Worm (Caenorhabditis elegans) whole organism, young adult: Measurements from ENCODE around the gene col-36.

Experiments
- B0019.2 ChIP-seq: fragments of 200-800 bp; sonication (Bioruptor generic); conservative IDR thresholded peaks from 2 replicates; pipeline ENCODE4 v1.3.6; 2022; ENCODE audit warnings: missing genetic modification reagents, missing genetic modification characterization, missing compliant biosample characterization
- B0035.1 ChIP-seq: sonication (generic microtip); optimal IDR thresholded peaks from 2 replicates; lab custom pipeline; 2016; ENCODE audit warnings: missing genetic modification characterization, mild to moderate bottlenecking, missing compliant biosample characterization, missing genotype, missing genetic modification reagents
- B0261.1 ChIP-seq: sonication (generic microtip); optimal IDR thresholded peaks from 2 replicates; lab custom pipeline; 2016; ENCODE audit warnings: mild to moderate bottlenecking, missing genetic modification characterization, moderate library complexity, missing compliant biosample characterization
- B0336.3 ChIP-seq: fragments of 200-800 bp; sonication (Bioruptor generic); IDR thresholded peaks from 2 replicates; pipeline ENCODE4 v1.3.6; 2022; ENCODE audit warnings: missing genetic modification characterization, missing compliant biosample characterization
- F39B2.1 ChIP-seq: fragments of 200-800 bp; sonication (Bioruptor generic); IDR thresholded peaks from 2 replicates; pipeline ENCODE4 v1.3.6; 2022; ENCODE audit warnings: missing genetic modification reagents, missing genetic modification characterization, missing compliant biosample characterization
- T26A5.8 ChIP-seq: sonication (generic microtip); optimal IDR thresholded peaks from 2 replicates; lab custom pipeline; 2016; ENCODE audit warnings: missing genetic modification characterization, missing compliant biosample characterization
- aptf-2 ChIP-seq: fragments of 200-800 bp; sonication (Bioruptor generic); conservative IDR thresholded peaks from 2 replicates; pipeline ENCODE4 v1.3.6; 2022; ENCODE audit warnings: missing genetic modification reagents, missing genetic modification characterization, missing compliant biosample characterization
- aptf-3 ChIP-seq: fragments of 200-800 bp; sonication (Bioruptor generic); IDR thresholded peaks from 2 replicates; pipeline ENCODE4 v1.3.6; 2022; ENCODE audit warnings: missing genetic modification characterization, missing compliant biosample characterization
- atf-7 ChIP-seq: sonication (generic microtip); optimal IDR thresholded peaks from 2 replicates; lab custom pipeline; 2017; ENCODE audit warnings: mild to moderate bottlenecking, missing genetic modification characterization, missing compliant biosample characterization
- athp-1 ChIP-seq: sonication (generic microtip); optimal IDR thresholded peaks from 2 replicates; lab custom pipeline; 2017; ENCODE audit warnings: mild to moderate bottlenecking, missing genetic modification characterization, missing compliant biosample characterization
- attf-3 ChIP-seq: fragments of 200-800 bp; sonication (Bioruptor generic); conservative IDR thresholded peaks from 2 replicates; pipeline ENCODE4 v1.3.6; 2022; ENCODE audit warnings: missing genetic modification reagents, missing genetic modification characterization, missing compliant biosample characterization
- attf-5 ChIP-seq: fragments of 200-800 bp; sonication (Bioruptor generic); optimal IDR thresholded peaks from 2 replicates; lab custom pipeline; 2018; ENCODE audit warnings: mild to moderate bottlenecking, missing genetic modification characterization, missing compliant biosample characterization
- ceh-58 ChIP-seq: fragments of 200-800 bp; sonication (Bioruptor generic); IDR thresholded peaks from 2 replicates; pipeline ENCODE4 v1.3.6; 2022; ENCODE audit warnings: missing genetic modification characterization, missing compliant biosample characterization
- egl-18 ChIP-seq: fragments of 200-800 bp; sonication (Bioruptor generic); IDR thresholded peaks from 2 replicates; pipeline ENCODE4 v1.3.6; 2022; ENCODE audit warnings: missing genetic modification reagents, missing genetic modification characterization, missing compliant biosample characterization
- ets-4 ChIP-seq: fragments of 200-800 bp; sonication (Bioruptor generic); optimal IDR thresholded peaks from 2 replicates; lab custom pipeline; 2018; ENCODE audit warnings: mild to moderate bottlenecking, missing genetic modification characterization, missing compliant biosample characterization
- hrde-1 ChIP-seq: sonication (generic microtip); optimal IDR thresholded peaks from 2 replicates; lab custom pipeline; 2016; ENCODE audit warnings: missing genetic modification characterization, mild to moderate bottlenecking, missing compliant biosample characterization, moderate library complexity, missing genotype, missing genetic modification reagents, borderline replicate concordance
- let-607 ChIP-seq, 2 experiments: fragments of 200-800 bp in 1 of 2; sonication (Bioruptor generic) in 1 of 2; sonication (generic microtip) in 1 of 2; optimal IDR thresholded peaks; 2 replicates each; lab custom pipeline; 2016 to 2018; ENCODE audit warnings: mild to moderate bottlenecking in 2 of 2, missing compliant biosample characterization in 2 of 2, missing genetic modification characterization in 2 of 2, moderate library complexity in 2 of 2, missing genotype in 1 of 2
- lin-35 ChIP-seq, 3 experiments: fragments of 150-350 bp in 2 of 3; sonication (generic microtip) in 1 of 3; optimal IDR thresholded peaks; 2 replicates each; lab custom pipeline; 2014 to 2018; ENCODE audit warnings: missing biosample characterization in 3 of 3, missing genetic modification characterization in 3 of 3, missing genetic modification reagents in 3 of 3
- lin-40 ChIP-seq: sonication (generic microtip); optimal IDR thresholded peaks from 2 replicates; lab custom pipeline; 2016; ENCODE audit warnings: missing genetic modification characterization, mild to moderate bottlenecking, missing compliant biosample characterization, missing genotype, missing genetic modification reagents
- madf-8 ChIP-seq: fragments of 200-800 bp; sonication (Bioruptor generic); conservative IDR thresholded peaks from 2 replicates; pipeline ENCODE4 v1.3.6; 2022; ENCODE audit warnings: missing genetic modification reagents, missing genetic modification characterization, missing compliant biosample characterization
- nhr-80 ChIP-seq: sonication (generic microtip); optimal IDR thresholded peaks from 2 replicates; lab custom pipeline; 2016; ENCODE audit warnings: missing genetic modification characterization, missing compliant biosample characterization
- rpc-1 ChIP-seq, 2 experiments: fragments of 150-350 bp in 1 of 2; sonication (generic microtip) in 1 of 2; optimal IDR thresholded peaks; 2 replicates each; lab custom pipeline; 2014 to 2018; ENCODE audit warnings: missing biosample characterization in 1 of 2, missing genetic modification characterization in 1 of 2, missing genetic modification reagents in 1 of 2, missing genotype in 1 of 2
- snpc-1.1 ChIP-seq: sonication (generic microtip); optimal IDR thresholded peaks from 2 replicates; lab custom pipeline; 2017; ENCODE audit warnings: missing genetic modification characterization, mild to moderate bottlenecking, missing compliant biosample characterization, antibody characterized with exemption, moderate library complexity, missing genotype, missing genetic modification reagents; ENCODE audit not compliant: insufficient read depth
- snpc-3.4 ChIP-seq: sonication (generic microtip); optimal IDR thresholded peaks from 2 replicates; lab custom pipeline; 2017; ENCODE audit warnings: missing genetic modification characterization, mild to moderate bottlenecking, missing compliant biosample characterization, antibody characterized with exemption, moderate library complexity, missing genotype, missing genetic modification reagents
- snpc-4 ChIP-seq, 5 experiments: fragments of 150-350 bp in 1 of 5; sonication (generic microtip) in 4 of 5; optimal IDR thresholded peaks; 2 replicates each; lab custom pipeline; 2014 to 2018; ENCODE audit warnings: missing genetic modification characterization in 5 of 5, missing biosample characterization in 3 of 5, antibody characterized with exemption in 2 of 5, mild to moderate bottlenecking in 2 of 5, missing compliant biosample characterization in 2 of 5, missing genotype in 2 of 5, moderate library complexity in 2 of 5, missing genetic modification reagents in 1 of 5
- tbp1 ChIP-seq: fragments of 200-800 bp; sonication (Bioruptor generic); optimal IDR thresholded peaks from 2 replicates; lab custom pipeline; 2018; ENCODE audit warnings: mild to moderate bottlenecking, missing genetic modification characterization, missing compliant biosample characterization
- unc-62 ChIP-seq: fragments of 150-350 bp; optimal IDR thresholded peaks from 2 replicates; lab custom pipeline; 2014; ENCODE audit warnings: missing biosample characterization, missing genetic modification reagents, missing genetic modification characterization
- ztf-25 ChIP-seq: fragments of 200-800 bp; sonication (Bioruptor generic); IDR thresholded peaks from 2 replicates; pipeline ENCODE4 v1.3.6; 2022; ENCODE audit warnings: missing genetic modification reagents, missing genetic modification characterization, missing compliant biosample characterization

col-36 gene

ce11 chrII:7171305-7171998, 2.8 kb upstream of the col-36 start, which contains the start of gene dyf-13:
Gene dyf-13, minus strand, starts transcription at chrII:7171355.
- no peak for TF ChIP-seq hrde-1
- peak; percentile 70 for TF ChIP-seq snpc-4 (GFP tag; optimal IDR thresholded peaks at IDR 0.05; lab: Kevin White, UChicago)
- peak in 3 of 4 experiments; percentile 82 to 86 (median 84) for TF ChIP-seq snpc-4 (tag; optimal IDR thresholded peaks at IDR 0.05; lab: Kevin White, UChicago)
- 0 out of 2 replicates have a peak, but pooled peaks have one; percentile 30 for TF ChIP-seq ztf-25 (GFP tag; lab: Robert Waterston, UW)
- peak; percentile 86 for TF ChIP-seq snpc-1.1
- peak; percentile 45 for TF ChIP-seq snpc-3.4 (tag; lab: Kevin White, UChicago)
- TF ChIP-seq egl-18 (GFP tag; lab: Robert Waterston, UW), result 0 out of 2 replicates have a peak, but pooled peaks have one; percentile 41
- TF ChIP-seq aptf-2 (GFP tag; lab: Robert Waterston, UW), result 0 out of 2 replicates have a peak, but pooled peaks have one; percentile 60
- TF ChIP-seq B0336.3 (GFP tag; lab: Robert Waterston, UW), result no peak
- no peak for TF ChIP-seq aptf-3 (GFP tag; lab: Robert Waterston, UW)
- peak; percentile 29 for TF ChIP-seq tbp1 (GFP tag; lab: Kevin White, UChicago)
- TF ChIP-seq athp-1, result no peak
- TF ChIP-seq F39B2.1 (GFP tag; lab: Robert Waterston, UW), result no peak
- TF ChIP-seq, all 124 proteins: peak for 7

ce11 chrII:7166768-7167167, 1.8 kb downstream of the col-36 start:
- peak in 1 of 2 experiments; percentile 3 for TF ChIP-seq let-607 (tag; optimal IDR thresholded peaks at IDR 0.05; lab: Kevin White, UChicago)
- TF ChIP-seq B0019.2 (GFP tag; lab: Robert Waterston, UW), result no peak
- no peak for TF ChIP-seq attf-3 (GFP tag; lab: Robert Waterston, UW)
- TF ChIP-seq nhr-80 (tag; lab: Kevin White, UChicago), result peak; percentile 76

- TF ChIP-seq lin-35 (GFP tag; optimal IDR thresholded peaks at IDR 0.05; lab: Kevin White, UChicago), result no peak
- TF ChIP-seq lin-40 (tag; lab: Kevin White, UChicago), result no peak
- no peak for TF ChIP-seq rpc-1 (optimal IDR thresholded peaks at IDR 0.05; lab: Kevin White, UChicago)
- TF ChIP-seq rpc-1 (tag; optimal IDR thresholded peaks at IDR 0.05; lab: Kevin White, UChicago), result no peak
- no peak for TF ChIP-seq B0035.1 (tag; lab: Kevin White, UChicago)
- no peak for TF ChIP-seq T26A5.8 (tag; lab: Kevin White, UChicago)
- TF ChIP-seq athp-1, result no peak
- no peak for TF ChIP-seq ceh-58
- TF ChIP-seq B0261.1, result no peak
These were observed 2.9 kb downstream of the col-36 start, which contains the start of gene mfsd-13.2 for ce11 chrII:7165749-7166148. Gene mfsd-13.2, minus strand, starts transcription at chrII:7165849.

- TF ChIP-seq madf-8, result no peak
- TF ChIP-seq, all 124 proteins: peak for 0
These were observed 7.1 kb downstream of the col-36 start, which contains the start of gene C27H5.12 for ce11 chrII:7161512-7161911. Gene C27H5.12, minus strand, starts transcription at chrII:7161612.

- TF ChIP-seq ets-4 (GFP tag; lab: Kevin White, UChicago) (peak; percentile 10), T26A5.8 (tag; lab: Kevin White, UChicago) (no peak), unc-62 (GFP tag; lab: Kevin White, UChicago) (peak; percentile 38), ceh-58 (no peak), attf-3 (GFP tag; lab: Robert Waterston, UW) (no peak), attf-5 (GFP tag; lab: Kevin White, UChicago) (peak; percentile 9), nhr-80 (tag; lab: Kevin White, UChicago) (peak; percentile 79), atf-7 (tag; lab: Kevin White, UChicago) (peak; percentile 14)
These were observed 11.2 kb downstream of the col-36 start for ce11 chrII:7157415-7157814.
